Worm (Caenorhabditis elegans): ENCODE results near the gene flp-14.

DNA sequence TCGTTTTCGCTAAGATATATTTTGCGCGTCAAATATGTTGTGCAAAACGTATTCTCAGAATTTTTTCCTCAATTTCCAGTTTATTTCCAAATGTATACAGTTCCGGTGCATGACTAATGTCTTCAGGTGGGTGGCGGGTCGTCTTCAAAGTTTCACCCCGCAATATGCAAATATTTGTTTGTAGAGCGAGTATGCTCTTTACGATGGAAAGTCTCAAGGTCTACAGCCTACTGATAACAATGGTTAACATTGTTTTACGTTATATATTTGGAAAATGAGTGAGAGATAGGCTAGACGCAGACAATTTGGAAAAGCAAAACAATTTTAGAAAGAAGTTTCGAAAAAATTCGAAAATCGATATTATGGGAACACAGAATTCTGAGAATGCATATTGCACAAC lies 7.5 kb downstream of the flp-14 start:
- TF ChIP-seq nhr-41 (GFP tag; IDR thresholded peaks at IDR 0.05) (no peak), lir-3 (tag; optimal IDR thresholded peaks at IDR 0.05) (no peak)
